Worm (Caenorhabditis elegans) whole organism, L3 larva: ENCODE results near the gene H08J19.1.

Experiments
- egl-27 ChIP-seq: sonication (generic microtip); optimal IDR thresholded peaks from 4 replicates; lab custom pipeline; 2017; ENCODE audit warnings: missing biosample characterization, missing genetic modification reagents, missing genetic modification characterization
- fos-1 ChIP-seq: fragments of 150-350 bp; optimal IDR thresholded peaks from 2 replicates; lab custom pipeline; 2014; ENCODE audit warnings: missing biosample characterization, missing genetic modification characterization
- nhr-12 ChIP-seq: fragments of 150-350 bp; optimal IDR thresholded peaks from 2 replicates; lab custom pipeline; 2014; ENCODE audit warnings: missing biosample characterization, missing genetic modification characterization
- nhr-43 ChIP-seq: sonication (generic microtip); optimal IDR thresholded peaks from 2 replicates; lab custom pipeline; 2016; ENCODE audit warnings: mild to moderate bottlenecking, missing genetic modification characterization, missing compliant biosample characterization; ENCODE audit not compliant: poor library complexity, severe bottlenecking
- unc-39 ChIP-seq: sonication (generic microtip); optimal IDR thresholded peaks from 4 replicates; lab custom pipeline; 2017; ENCODE audit warnings: missing biosample characterization, missing genetic modification characterization
- ztf-11 ChIP-seq: fragments of 150-350 bp; optimal IDR thresholded peaks from 2 replicates; lab custom pipeline; 2014; ENCODE audit warnings: missing biosample characterization, missing genetic modification characterization
- ztf-4 ChIP-seq: fragments of 150-350 bp; optimal IDR thresholded peaks from 2 replicates; lab custom pipeline; 2014; ENCODE audit warnings: missing biosample characterization, missing genetic modification characterization

DNA sequence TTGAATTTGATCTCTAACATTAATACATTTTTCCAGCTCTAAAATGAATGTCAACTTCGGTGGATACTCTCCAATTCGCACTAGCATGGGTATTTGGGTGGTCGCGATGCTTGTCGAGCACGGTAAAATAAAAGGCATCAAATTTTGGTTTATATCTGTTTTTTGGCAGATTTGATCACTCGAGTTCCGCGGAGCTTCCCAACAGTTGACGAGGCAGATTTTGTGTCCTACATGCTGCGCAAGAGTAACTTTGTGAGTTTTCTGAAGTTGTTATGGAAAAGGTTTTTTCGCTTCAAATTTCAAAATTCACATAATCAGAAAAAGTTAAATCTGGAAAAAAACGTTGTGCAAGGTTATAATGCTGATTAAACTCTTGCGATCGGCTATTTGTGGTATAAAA, 1.4 kb upstream of the H08J19.1 start:
- no peak for TF ChIP-seq nhr-43 (tag; lab: Kevin White, UChicago)
- no peak for TF ChIP-seq ztf-11 (tag; lab: Kevin White, UChicago)
- no peak for TF ChIP-seq ztf-4 (tag; lab: Kevin White, UChicago)
- TF ChIP-seq fos-1 (tag; lab: Kevin White, UChicago), result no peak
- TF ChIP-seq unc-39 (tag; lab: Kevin White, UChicago), result no peak
- no peak for TF ChIP-seq nhr-12
- no peak for TF ChIP-seq egl-27 (tag; lab: Kevin White, UChicago)
